Fruit fly (Drosophila melanogaster) Kc167 (cell line): ENCODE data around the gene CG11368.

Experiments used
- Myc ChIP-seq: fragments of >200 bp; optimal IDR thresholded peaks from 2 replicates; lab custom pipeline; 2017; ENCODE audit warnings: missing external identifiers
- Sin3A ChIP-seq: fragments of >200 bp; optimal IDR thresholded peaks from 2 replicates; lab custom pipeline; 2018; ENCODE audit warnings: missing external identifiers
- h ChIP-seq: fragments of >200 bp; optimal IDR thresholded peaks from 3 replicates; lab custom pipeline; 2018; ENCODE audit warnings: missing external identifiers
- insv ChIP-seq: fragments of >200 bp; optimal IDR thresholded peaks from 3 replicates; lab custom pipeline; 2018; ENCODE audit warnings: missing external identifiers
- psq ChIP-seq: fragments of >200 bp; optimal IDR thresholded peaks from 2 replicates; lab custom pipeline; 2017; ENCODE audit warnings: missing external identifiers
- ttk ChIP-seq: sonication (Bioruptor generic); optimal IDR thresholded peaks from 2 replicates; lab custom pipeline; 2017; ENCODE audit warnings: missing external identifiers

The CG11368 gene

DNA sequence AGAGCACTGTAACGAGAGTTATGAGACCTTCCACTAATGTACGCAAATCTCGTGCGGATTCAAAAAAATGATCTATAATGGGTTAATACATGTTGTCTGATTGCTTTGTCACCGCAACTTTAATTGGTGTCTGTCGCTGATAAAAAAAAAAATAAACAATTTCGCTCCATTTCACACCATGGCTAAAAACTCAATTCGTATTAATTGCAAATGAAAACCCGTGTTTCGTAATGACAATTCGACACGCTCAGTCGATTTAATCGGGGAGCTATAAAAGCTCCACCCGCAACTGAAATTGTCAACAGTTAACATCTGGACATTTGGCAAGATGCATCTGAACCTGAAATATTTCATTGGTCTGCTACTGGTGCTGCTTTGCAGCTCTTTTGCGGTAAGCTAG lies at the start of gene CG11368:
CG11368 (plus strand) TSS at position 301 of the 400 bp plus-strand sequence.
- TF ChIP-seq insv (lab: Kevin White, UChicago) (no peak), ttk (lab: Kevin White, UChicago) (no peak), h (lab: Kevin White, UChicago) (no peak), psq (lab: Kevin White, UChicago) (no peak), Myc (lab: Kevin White, UChicago) (no peak), Sin3A (lab: Kevin White, UChicago) (no peak)

DNA sequence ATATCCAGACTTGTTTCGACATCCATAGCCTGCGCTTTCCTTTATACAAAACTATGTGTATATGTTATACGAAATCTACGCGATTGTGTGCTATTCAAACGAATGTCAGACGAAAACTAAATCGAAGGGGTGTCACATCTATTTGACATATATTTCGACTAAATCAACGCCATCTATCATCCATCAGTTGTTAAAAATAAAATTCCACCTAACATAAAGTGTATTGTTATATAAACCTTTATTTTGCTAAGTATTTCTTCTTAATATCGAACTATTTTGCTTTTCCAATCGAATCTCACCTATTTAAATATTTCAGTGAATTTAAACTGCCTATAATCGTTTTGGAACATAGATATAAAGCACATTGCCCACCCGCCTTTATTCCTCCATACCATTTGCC lies 48.9 kb upstream of the CG11368 start, which contains the start of gene CG15035:
CG15035 (minus strand) TSS at position 101 of the 400 bp plus-strand sequence.
- TF ChIP-seq Myc (lab: Kevin White, UChicago) (no peak), insv (lab: Kevin White, UChicago) (no peak), h (lab: Kevin White, UChicago) (no peak), psq (lab: Kevin White, UChicago) (no peak), Sin3A (lab: Kevin White, UChicago) (no peak), ttk (lab: Kevin White, UChicago) (no peak)

DNA sequence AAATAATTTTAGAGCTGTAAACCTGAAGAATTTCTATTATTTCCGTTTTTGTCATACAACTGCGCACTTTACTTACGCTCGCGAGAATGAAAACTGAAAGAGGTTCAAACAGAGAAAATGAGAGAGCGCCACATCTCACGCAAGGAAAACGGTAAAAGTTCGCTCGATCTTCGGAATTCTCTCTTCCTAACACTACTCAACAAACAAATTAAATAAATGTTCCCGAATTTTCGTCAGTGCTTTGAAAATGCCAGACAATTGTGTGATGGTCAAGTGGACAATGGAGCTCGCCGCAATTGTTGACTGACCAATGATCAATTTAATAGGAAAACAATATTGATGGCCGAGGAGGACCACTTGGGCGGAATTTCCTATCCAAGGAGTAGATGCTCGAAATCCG lies 46.3 kb upstream of the CG11368 start, which contains the start of gene CG1677:
CG1677 (minus strand) TSS at position 101 of the 400 bp plus-strand sequence.
- TF ChIP-seq Sin3A (lab: Kevin White, UChicago) (no peak), Myc (lab: Kevin White, UChicago) (no peak), insv (lab: Kevin White, UChicago) (no peak), h (lab: Kevin White, UChicago) (no peak), ttk (lab: Kevin White, UChicago) (no peak), psq (lab: Kevin White, UChicago) (no peak)

DNA sequence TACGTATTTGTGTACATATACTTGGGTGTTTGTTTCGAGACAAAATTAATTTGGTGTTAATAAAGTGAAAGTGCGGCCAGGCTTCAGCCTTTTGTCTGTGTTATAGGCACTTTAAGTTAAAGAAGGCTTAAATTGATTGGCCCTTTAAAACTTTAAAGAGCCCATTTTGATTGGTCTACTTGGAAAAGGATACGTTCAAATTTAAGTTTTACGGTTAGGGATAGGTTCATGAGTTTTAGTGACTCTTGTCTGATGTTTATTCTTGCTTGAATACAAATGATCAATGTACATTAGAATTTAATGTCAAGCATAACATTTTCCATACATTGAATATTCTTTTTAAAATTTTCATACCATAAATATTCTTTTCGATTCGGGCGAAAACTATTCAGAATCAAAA lies 45.1 kb upstream of the CG11368 start, which contains the start of gene CG32727:
CG32727 (plus strand) TSS at position 301 of the 400 bp plus-strand sequence.
- TF ChIP-seq psq (lab: Kevin White, UChicago) (no peak), h (lab: Kevin White, UChicago) (no peak), insv (lab: Kevin White, UChicago) (no peak)

DNA sequence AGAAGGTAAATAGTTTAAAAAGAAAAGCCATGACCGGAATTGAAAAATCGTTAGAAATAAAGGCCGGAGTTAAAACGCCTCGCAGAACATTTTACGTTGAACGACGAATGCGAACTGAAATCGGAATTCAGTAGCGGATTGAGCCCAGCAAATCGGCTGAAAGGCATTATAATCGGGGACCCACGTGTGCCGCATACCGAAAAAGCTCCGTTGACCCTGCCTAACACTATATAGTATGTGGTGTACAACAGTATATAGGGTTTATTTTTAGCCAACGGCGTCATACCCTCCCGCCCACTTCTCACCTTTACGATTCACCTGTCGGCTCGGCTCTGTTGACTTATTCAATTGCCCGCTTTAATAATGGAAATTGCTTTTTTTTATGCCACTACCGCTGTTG lies 40.2 kb upstream of the CG11368 start, which contains the start of gene CG42246:
CG42246 (minus strand) TSS at position 101 of the 400 bp plus-strand sequence.
- TF ChIP-seq ttk (lab: Kevin White, UChicago) = no peak
- no peak for TF ChIP-seq Myc (lab: Kevin White, UChicago)
- TF ChIP-seq h (lab: Kevin White, UChicago) = no peak
- TF ChIP-seq Sin3A (lab: Kevin White, UChicago) = no peak
- TF ChIP-seq insv (lab: Kevin White, UChicago) = no peak
- no peak for TF ChIP-seq psq (lab: Kevin White, UChicago)

dm6 chrX:7412368-7412767 lies 39.6 kb upstream of the CG11368 start, which contains the start of gene CG42704:
Gene CG42704 (plus strand): TSS chrX:7412668.
- TF ChIP-seq h (lab: Kevin White, UChicago) (no peak), insv (lab: Kevin White, UChicago) (no peak), psq (lab: Kevin White, UChicago) (no peak)

DNA sequence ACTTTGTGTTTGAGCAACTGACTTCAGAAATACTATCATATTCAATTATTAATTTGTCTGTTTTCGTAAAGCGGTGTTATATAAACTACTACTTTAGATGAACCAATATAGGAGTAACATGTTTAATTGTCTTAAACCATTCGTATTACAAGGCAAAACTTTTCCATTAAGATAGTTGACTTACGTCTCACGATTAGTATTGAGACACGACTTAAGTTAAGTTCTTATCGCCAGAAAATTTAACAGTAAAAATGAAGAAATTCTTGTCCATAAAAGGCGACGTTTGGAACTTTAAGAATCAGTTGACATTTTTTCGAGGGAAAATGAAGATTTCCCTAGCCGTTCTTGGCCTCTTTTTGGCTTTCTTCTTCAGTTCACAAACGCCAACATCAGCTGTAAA lies 38.4 kb upstream of the CG11368 start, which contains the start of gene CG42705:
CG42705 (plus strand) TSS at position 301 of the 400 bp plus-strand sequence.
- TF ChIP-seq insv (lab: Kevin White, UChicago) (no peak), Sin3A (lab: Kevin White, UChicago) (no peak), h (lab: Kevin White, UChicago) (no peak), psq (lab: Kevin White, UChicago) (no peak)

DNA sequence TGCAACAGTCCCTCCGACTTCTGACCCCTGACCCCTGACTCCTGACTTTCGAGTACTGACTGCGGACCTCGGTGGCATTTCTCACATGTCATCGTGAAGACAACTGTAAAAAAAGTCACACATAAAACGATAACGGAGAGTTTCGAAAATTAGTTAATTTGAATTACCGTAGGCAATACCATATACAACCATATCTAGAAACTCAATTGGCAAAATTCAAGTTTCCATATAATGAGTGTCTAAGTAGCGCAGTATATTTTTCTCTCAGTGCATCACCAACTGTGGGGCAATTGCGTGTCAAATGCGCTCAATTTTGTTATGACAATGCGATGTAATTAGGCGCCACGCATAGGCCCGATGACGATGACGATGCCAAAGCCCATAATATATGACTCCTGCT lies 37.0 kb upstream of the CG11368 start:
- TF ChIP-seq Sin3A (lab: Kevin White, UChicago) (no peak), Myc (lab: Kevin White, UChicago) (no peak), insv (lab: Kevin White, UChicago) (no peak), psq (lab: Kevin White, UChicago) (no peak), ttk (lab: Kevin White, UChicago) (no peak), h (lab: Kevin White, UChicago) (no peak)

DNA sequence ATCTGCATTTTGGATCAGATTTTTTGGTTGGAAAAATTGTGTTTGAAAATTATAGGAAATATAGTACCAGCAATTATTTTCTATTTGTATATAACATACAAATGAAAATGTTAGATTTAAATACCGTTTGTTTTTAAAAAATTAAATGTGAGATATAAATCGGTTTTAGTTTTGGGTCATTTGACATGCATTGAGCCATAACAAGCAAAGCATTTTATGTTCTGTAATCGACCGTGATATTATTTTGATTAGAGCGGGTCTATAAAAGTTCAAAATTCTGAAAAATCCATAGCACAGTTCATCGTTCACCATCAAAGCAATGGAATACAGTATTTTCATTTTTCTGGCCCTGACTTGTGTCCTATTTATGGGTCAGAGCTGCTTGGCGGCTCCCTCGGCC lies 35.1 kb upstream of the CG11368 start, which contains the start of gene CG34337:
CG34337 (plus strand) TSS at position 301 of the 400 bp plus-strand sequence.
- TF ChIP-seq psq (lab: Kevin White, UChicago) (no peak), Myc (lab: Kevin White, UChicago) (no peak), insv (lab: Kevin White, UChicago) (no peak), ttk (lab: Kevin White, UChicago) (no peak), h (lab: Kevin White, UChicago) (no peak), Sin3A (lab: Kevin White, UChicago) (no peak)

- TF ChIP-seq ttk (lab: Kevin White, UChicago) (no peak), psq (lab: Kevin White, UChicago) (no peak)
Observed at dm6 chrX:7417875-7418274, 34.1 kb upstream of the CG11368 start.

- TF ChIP-seq psq (lab: Kevin White, UChicago) = no peak
- no peak for TF ChIP-seq h (lab: Kevin White, UChicago)
- TF ChIP-seq insv (lab: Kevin White, UChicago) = no peak
- TF ChIP-seq Myc (lab: Kevin White, UChicago) = no peak
- no peak for TF ChIP-seq ttk (lab: Kevin White, UChicago)
- TF ChIP-seq Sin3A (lab: Kevin White, UChicago) = no peak
Observed at dm6 chrX:7418294-7418693, 33.7 kb upstream of the CG11368 start, which contains the start of gene rumpel. Gene rumpel (plus strand): TSS chrX:7418594.

dm6 chrX:7422577-7422976 lies 29.4 kb upstream of the CG11368 start:
- no peak for TF ChIP-seq psq (lab: Kevin White, UChicago)
- TF ChIP-seq h (lab: Kevin White, UChicago) = no peak
- TF ChIP-seq insv (lab: Kevin White, UChicago) = no peak
- TF ChIP-seq Sin3A (lab: Kevin White, UChicago) = no peak
- no peak for TF ChIP-seq Myc (lab: Kevin White, UChicago)
- no peak for TF ChIP-seq ttk (lab: Kevin White, UChicago)
